Fruit fly (Drosophila melanogaster) whole organism, embryonic: ENCODE results near the gene st.

Experiments used
- Ada2b ChIP-seq: fragments of 200-800 bp; sonication (Bioruptor generic); IDR thresholded peaks from 2 replicates; pipeline ENCODE4 v1.3.6; 2022; ENCODE audit warnings: missing biosample characterization, missing genetic modification characterization
- Bdp1 ChIP-seq: fragments of 200-800 bp; sonication (Bioruptor generic); optimal IDR thresholded peaks from 3 replicates; lab custom pipeline; 2016; ENCODE audit warnings: missing biosample characterization, missing genetic modification characterization
- Blimp-1 ChIP-seq: fragments of 200-800 bp; sonication (Bioruptor generic); optimal IDR thresholded peaks from 3 replicates; lab custom pipeline; 2018; ENCODE audit warnings: missing biosample characterization, missing genetic modification characterization, mild to moderate bottlenecking, moderate library complexity, missing genetic modification reagents
- CG10147 ChIP-seq: fragments of 200-800 bp; sonication (Bioruptor generic); optimal IDR thresholded peaks from 2 replicates; lab custom pipeline; 2019; ENCODE audit warnings: missing biosample characterization, mild to moderate bottlenecking, missing genetic modification characterization, moderate library complexity
- CG10321 ChIP-seq: fragments of 200-800 bp; sonication (Bioruptor generic); IDR thresholded peaks from 2 replicates; pipeline ENCODE4 v1.3.6; 2022; ENCODE audit warnings: missing biosample characterization, missing genetic modification characterization
- CG10979 ChIP-seq: fragments of 200-800 bp; sonication (Bioruptor generic); optimal IDR thresholded peaks from 2 replicates; lab custom pipeline; 2018; ENCODE audit warnings: missing biosample characterization, mild to moderate bottlenecking, missing genetic modification characterization, moderate library complexity
- CG11696 ChIP-seq: fragments of 200-800 bp; sonication (Bioruptor generic); IDR thresholded peaks from 2 replicates; pipeline ENCODE4 v1.3.6; 2022; ENCODE audit warnings: missing biosample characterization, missing genetic modification characterization
- CG12104 ChIP-seq: fragments of 200-800 bp; sonication (Bioruptor generic); optimal IDR thresholded peaks from 3 replicates; lab custom pipeline; 2016; ENCODE audit warnings: missing biosample characterization, missing genetic modification characterization
- CG13775 ChIP-seq: fragments of 200-800 bp; sonication (Bioruptor generic); optimal IDR thresholded peaks from 3 replicates; lab custom pipeline; 2017; ENCODE audit warnings: missing biosample characterization, mild to moderate bottlenecking, missing genetic modification characterization
- CG14667 ChIP-seq: fragments of 200-800 bp; sonication (Bioruptor generic); IDR thresholded peaks from 2 replicates; pipeline ENCODE4 v1.3.6; 2022; ENCODE audit warnings: missing biosample characterization, missing genetic modification characterization
- CG14860 ChIP-seq: fragments of 200-800 bp; sonication (Bioruptor generic); IDR thresholded peaks from 3 replicates; pipeline ENCODE4 v1.3.6; 2022; ENCODE audit warnings: missing biosample characterization, missing genetic modification characterization; ENCODE audit not compliant: partially characterized antibody
- CG1602 ChIP-seq: fragments of 200-800 bp; sonication (Bioruptor generic); optimal IDR thresholded peaks from 3 replicates; lab custom pipeline; 2016; ENCODE audit warnings: missing biosample characterization, missing genetic modification characterization
- CG17385 ChIP-seq: fragments of 200-800 bp; sonication (Bioruptor generic); optimal IDR thresholded peaks from 3 replicates; lab custom pipeline; 2018; ENCODE audit warnings: missing biosample characterization, mild to moderate bottlenecking, missing genetic modification characterization
- CG17568 ChIP-seq: fragments of 200-800 bp; sonication (Bioruptor generic); optimal IDR thresholded peaks from 2 replicates; lab custom pipeline; 2018; ENCODE audit warnings: missing biosample characterization, mild to moderate bottlenecking, missing genetic modification characterization, moderate library complexity
- CG18599 ChIP-seq: fragments of 200-800 bp; sonication (Bioruptor generic); optimal IDR thresholded peaks from 3 replicates; lab custom pipeline; 2017; ENCODE audit warnings: missing biosample characterization, missing genetic modification characterization, mild to moderate bottlenecking, moderate library complexity, missing genetic modification reagents
- CG30403 ChIP-seq: fragments of 200-800 bp; sonication (Bioruptor generic); optimal IDR thresholded peaks from 3 replicates; lab custom pipeline; 2016; ENCODE audit warnings: missing biosample characterization, missing genetic modification characterization
- CG32532 ChIP-seq: fragments of 200-800 bp; sonication (Bioruptor generic); IDR thresholded peaks from 2 replicates; pipeline ENCODE4 v1.3.6; 2022; ENCODE audit warnings: missing biosample characterization, missing genetic modification characterization
- CG33213 ChIP-seq: fragments of 200-800 bp; sonication (Bioruptor generic); optimal IDR thresholded peaks from 3 replicates; lab custom pipeline; 2016; ENCODE audit warnings: missing biosample characterization, missing genetic modification characterization
- CG4404 ChIP-seq: fragments of 200-800 bp; sonication (Bioruptor generic); IDR thresholded peaks from 2 replicates; pipeline ENCODE4 v1.3.6; 2022; ENCODE audit warnings: missing biosample characterization, missing genetic modification characterization
- CG4424 ChIP-seq: fragments of 200-800 bp; sonication (Bioruptor generic); optimal IDR thresholded peaks from 3 replicates; lab custom pipeline; 2016; ENCODE audit warnings: missing biosample characterization, missing genetic modification characterization
- CG5180 ChIP-seq: fragments of 200-800 bp; sonication (Bioruptor generic); optimal IDR thresholded peaks from 3 replicates; lab custom pipeline; 2017; ENCODE audit warnings: missing biosample characterization, missing genetic modification characterization, mild to moderate bottlenecking, moderate library complexity, missing genetic modification reagents
- CG8290 ChIP-seq, 3 experiments: fragments of 200-800 bp; sonication (Bioruptor generic); optimal IDR thresholded peaks; 2 replicates each; lab custom pipeline; 2016 to 2019; ENCODE audit warnings: missing biosample characterization in 3 of 3, missing genetic modification characterization in 3 of 3, mild to moderate bottlenecking in 2 of 3, moderate library complexity in 1 of 3
- CG9932 ChIP-seq: fragments of 200-800 bp; sonication (Bioruptor generic); IDR thresholded peaks from 2 replicates; pipeline ENCODE4 v1.3.6; 2022; ENCODE audit warnings: missing biosample characterization, missing genetic modification characterization
- Dip3 ChIP-seq: fragments of 200-800 bp; sonication (Bioruptor generic); optimal IDR thresholded peaks from 3 replicates; lab custom pipeline; 2016; ENCODE audit warnings: missing biosample characterization, missing genetic modification characterization
- Ets65A ChIP-seq: fragments of 200-800 bp; sonication (Bioruptor generic); peaks from one replicate; lab custom pipeline; 2016; ENCODE audit warnings: missing biosample characterization, missing genetic modification characterization
- Hmr ChIP-seq: fragments of 200-800 bp; sonication (Bioruptor generic); optimal IDR thresholded peaks from 3 replicates; lab custom pipeline; 2017; ENCODE audit warnings: mild to moderate bottlenecking, missing biosample characterization, missing genetic modification reagents, missing genetic modification characterization
- Hsf ChIP-seq: fragments of 200-800 bp; sonication (Bioruptor generic); optimal IDR thresholded peaks from 3 replicates; lab custom pipeline; 2016; ENCODE audit warnings: missing biosample characterization, missing genetic modification characterization
- Jarid2 ChIP-seq: fragments of 200-800 bp; sonication (Bioruptor generic); optimal IDR thresholded peaks from 3 replicates; lab custom pipeline; 2017; ENCODE audit warnings: mild to moderate bottlenecking, missing biosample characterization, missing genetic modification reagents, missing genetic modification characterization
- Lhr ChIP-seq: fragments of 200-800 bp; sonication (Bioruptor generic); optimal IDR thresholded peaks from 3 replicates; lab custom pipeline; 2017; ENCODE audit warnings: mild to moderate bottlenecking, missing biosample characterization, missing genetic modification reagents, missing genetic modification characterization
- Taf1 ChIP-seq: fragments of 200-800 bp; sonication (Bioruptor generic); IDR thresholded peaks from 2 replicates; pipeline ENCODE4 v1.3.6; 2022; ENCODE audit warnings: missing biosample characterization, missing genetic modification characterization
- YL-1 ChIP-seq: fragments of 200-800 bp; sonication (Bioruptor generic); optimal IDR thresholded peaks from 3 replicates; lab custom pipeline; 2017; ENCODE audit warnings: missing biosample characterization, mild to moderate bottlenecking, missing genetic modification characterization
- ci ChIP-seq: fragments of 200-800 bp; sonication (Bioruptor generic); IDR thresholded peaks from 3 replicates; pipeline ENCODE4 v1.3.6; 2022; ENCODE audit warnings: missing biosample characterization, missing genetic modification characterization
- crol ChIP-seq: fragments of 200-800 bp; sonication (Bioruptor generic); IDR thresholded peaks from 2 replicates; pipeline ENCODE4 v1.3.6; 2022; ENCODE audit warnings: missing biosample characterization, missing genetic modification characterization
- dysf ChIP-seq: fragments of 200-800 bp; sonication (Bioruptor generic); IDR thresholded peaks from 3 replicates; pipeline ENCODE4 v1.3.6; 2022; ENCODE audit warnings: missing biosample characterization, missing genetic modification characterization
- ems ChIP-seq: fragments of 200-800 bp; sonication (Bioruptor generic); optimal IDR thresholded peaks from 3 replicates; lab custom pipeline; 2016; ENCODE audit warnings: missing biosample characterization, missing genetic modification characterization
- fd3F ChIP-seq: fragments of 200-800 bp; sonication (Bioruptor generic); optimal IDR thresholded peaks from 2 replicates; lab custom pipeline; 2018; ENCODE audit warnings: missing biosample characterization, mild to moderate bottlenecking, missing genetic modification characterization, moderate library complexity
- gcm2 ChIP-seq: fragments of 200-800 bp; sonication (Bioruptor generic); optimal IDR thresholded peaks from 2 replicates; lab custom pipeline; 2016; ENCODE audit warnings: missing biosample characterization, missing genetic modification characterization
- knrl ChIP-seq: fragments of 200-800 bp; sonication (Bioruptor generic); IDR thresholded peaks from 3 replicates; pipeline ENCODE4 v1.3.6; 2022; ENCODE audit warnings: missing biosample characterization, missing genetic modification characterization; ENCODE audit not compliant: partially characterized antibody
- lola ChIP-seq, 3 experiments: fragments of >200 bp in 2 of 3; fragments of 200-800 bp in 1 of 3; sonication (Bioruptor generic) in 1 of 3; optimal IDR thresholded peaks; 2 replicates each; lab custom pipeline; 2017 to 2019; ENCODE audit warnings: missing biosample characterization in 3 of 3, missing genetic modification characterization in 3 of 3, mild to moderate bottlenecking in 1 of 3, moderate library complexity in 1 of 3
- nerfin-2 ChIP-seq: fragments of 200-800 bp; sonication (Bioruptor generic); IDR thresholded peaks from 2 replicates; pipeline ENCODE4 v1.3.6; 2022; ENCODE audit warnings: missing biosample characterization, missing genetic modification characterization; ENCODE audit not compliant: partially characterized antibody
- phol ChIP-seq: fragments of 200-800 bp; sonication (Bioruptor generic); optimal IDR thresholded peaks from 3 replicates; lab custom pipeline; 2018; ENCODE audit warnings: missing biosample characterization, mild to moderate bottlenecking, missing genetic modification characterization, moderate library complexity
- scrt ChIP-seq: fragments of 200-800 bp; sonication (Bioruptor generic); optimal IDR thresholded peaks from 2 replicates; lab custom pipeline; 2018; ENCODE audit warnings: missing biosample characterization, mild to moderate bottlenecking, missing genetic modification characterization, moderate library complexity
- sd ChIP-seq: fragments of 200-800 bp; sonication (Bioruptor generic); optimal IDR thresholded peaks from 3 replicates; lab custom pipeline; 2018; ENCODE audit warnings: missing biosample characterization, mild to moderate bottlenecking, missing genetic modification characterization, moderate library complexity
- shn ChIP-seq: fragments of 200-800 bp; sonication (Bioruptor generic); optimal IDR thresholded peaks from 3 replicates; lab custom pipeline; 2016; ENCODE audit warnings: missing biosample characterization, missing genetic modification characterization
- slbo ChIP-seq: fragments of 200-800 bp; sonication (Bioruptor generic); IDR thresholded peaks from 2 replicates; pipeline ENCODE4 v1.3.6; 2022; ENCODE audit warnings: missing biosample characterization, missing genetic modification characterization
- unc-4 ChIP-seq: fragments of 200-800 bp; sonication (Bioruptor generic); IDR thresholded peaks from 2 replicates; pipeline ENCODE4 v1.3.6; 2022; ENCODE audit warnings: missing biosample characterization, missing genetic modification characterization; ENCODE audit not compliant: partially characterized antibody
- wek ChIP-seq: fragments of 200-800 bp; sonication (Bioruptor generic); optimal IDR thresholded peaks from 3 replicates; lab custom pipeline; 2018; ENCODE audit warnings: missing biosample characterization, mild to moderate bottlenecking, missing genetic modification characterization, moderate library complexity

Gene st

dm6 chr3L:16533932-16534331, 36.5 kb downstream of the st start (continued):
- TF ChIP-seq Taf1 (GFP tag; lab: Robert Waterston, UW): no peak
- peak; percentile 56; the same call in 1 of the 2 replicates for TF ChIP-seq CG14667 (GFP tag; lab: Robert Waterston, UW)
- no peak for TF ChIP-seq nerfin-2
- TF ChIP-seq CG10147 (GFP tag; lab: Kevin White, UChicago): peak; percentile 83
- TF ChIP-seq Lhr (GFP tag; lab: Kevin White, UChicago): peak; percentile 27
- peak; percentile 52 for TF ChIP-seq gcm2 (GFP tag; lab: Kevin White, UChicago)
- TF ChIP-seq CG9932 (GFP tag; lab: Robert Waterston, UW): peak; percentile 52
- no peak for TF ChIP-seq YL-1 (GFP tag; lab: Kevin White, UChicago)
- peak; percentile 69 for TF ChIP-seq shn (GFP tag; lab: Kevin White, UChicago)
- TF ChIP-seq CG12104 (GFP tag; lab: Kevin White, UChicago): peak; percentile 78
- peak; percentile 67 for TF ChIP-seq sd (tag; lab: Kevin White, UChicago)
- peak; percentile 71 for TF ChIP-seq slbo (GFP tag; lab: Robert Waterston, UW)
- TF ChIP-seq CG4404 (GFP tag; lab: Robert Waterston, UW): peak; percentile 41; the same call in 1 of the 2 replicates
- no peak for TF ChIP-seq Bdp1 (GFP tag; lab: Kevin White, UChicago)

dm6 chr3L:16542998-16543624, 45.7 kb downstream of the st start, which contains the start of gene CG43373:
Gene CG43373 (minus strand): TSS chr3L:16543370.
- TF ChIP-seq lola (GFP tag; optimal IDR thresholded peaks at IDR 0.05; lab: Kevin White, UChicago) (no peak), CG10321 (GFP tag; lab: Robert Waterston, UW) (no peak), phol (tag; lab: Kevin White, UChicago) (no peak), CG32532 (GFP tag; lab: Robert Waterston, UW) (peak; percentile 33; the same call in 1 of the 2 replicates), CG18599 (GFP tag; lab: Kevin White, UChicago) (peak; percentile 54), Hmr (GFP tag; lab: Kevin White, UChicago) (peak; percentile 35), ems (GFP tag; lab: Kevin White, UChicago) (no peak), CG12104 (GFP tag; lab: Kevin White, UChicago) (no peak), CG17385 (GFP tag; lab: Kevin White, UChicago) (peak; percentile 34), unc-4 (GFP tag; lab: Robert Waterston, UW) (no peak), dysf (GFP tag; lab: Robert Waterston, UW) (no peak), CG33213 (GFP tag; lab: Kevin White, UChicago) (no peak), CG10979 (tag; lab: Kevin White, UChicago) (no peak), CG17568 (GFP tag; lab: Kevin White, UChicago) (peak; percentile 26), CG8290 (GFP tag; optimal IDR thresholded peaks at IDR 0.05; lab: Kevin White, UChicago) (no peak), CG8290 (tag; optimal IDR thresholded peaks at IDR 0.05; lab: Kevin White, UChicago) (peak in 1 of 2 experiments; percentile 12), CG1602 (no peak), scrt (GFP tag; lab: Kevin White, UChicago) (peak; percentile 70), crol (0 out of 2 replicates have a peak, but pooled peaks have one; percentile 20), Dip3 (GFP tag; lab: Kevin White, UChicago) (no peak), ci (GFP tag; lab: Robert Waterston, UW) (peak; percentile 31; the same call in 1 of the 3 replicates), Ada2b (GFP tag; lab: Robert Waterston, UW) (no peak), Blimp-1 (GFP tag; lab: Kevin White, UChicago) (peak; percentile 97), Ets65A (GFP tag; lab: Kevin White, UChicago) (peak; percentile 62), CG30403 (GFP tag; lab: Kevin White, UChicago) (no peak), fd3F (GFP tag; lab: Kevin White, UChicago) (no peak), CG4424 (no peak), CG11696 (GFP tag; lab: Robert Waterston, UW) (0 out of 2 replicates have a peak, but pooled peaks have one; percentile 9), CG13775 (GFP tag; lab: Kevin White, UChicago) (no peak), CG14860 (GFP tag; lab: Robert Waterston, UW) (no peak), CG5180 (GFP tag; lab: Kevin White, UChicago) (peak; percentile 63), Hsf (no peak), wek (no peak), knrl (GFP tag; lab: Robert Waterston, UW) (no peak), Jarid2 (peak; percentile 71)
